Worm (Caenorhabditis elegans): Measurements from ENCODE around the gene haf-3.

- TF ChIP-seq dve-1 (tag; optimal IDR thresholded peaks at IDR 0.05; ENCODE audit: insufficient read depth) (no peak), ceh-44 (GFP tag; IDR thresholded peaks at IDR 0.05) (no peak)
These were observed 30.1 kb upstream of the haf-3 start, which contains the start of gene nhr-223 for ce11 chrV:15796087-15796486.

Data from whole organism, L4 larva.